Worm (Caenorhabditis elegans): Measurements from ENCODE around the gene ZK470.14.

The ZK470.14 gene

ce11 chrX:4154784-4155183 is 12.5 kb upstream of the ZK470.14 start:
- no peak for TF ChIP-seq ceh-58 (GFP tag; IDR thresholded peaks at IDR 0.05)
- no peak for TF ChIP-seq attf-5 (GFP tag; optimal IDR thresholded peaks at IDR 0.05)
- no peak for TF ChIP-seq hrde-1 (tag; optimal IDR thresholded peaks at IDR 0.05; ENCODE audit: borderline replicate concordance)
- TF ChIP-seq snpc-1.1 (tag; optimal IDR thresholded peaks at IDR 0.05; ENCODE audit: insufficient read depth), result no peak
- TF ChIP-seq K12H6.12 (tag; optimal IDR thresholded peaks at IDR 0.05), result no peak

- TF ChIP-seq cebp-1 (GFP tag; IDR thresholded peaks at IDR 0.05) (no peak), cebp-1 (tag; optimal IDR thresholded peaks at IDR 0.05) (peak; percentile 13), ceh-40 (GFP tag; IDR thresholded peaks at IDR 0.05) (no peak)
Measured at ce11 chrX:4157896-4158295, 9.4 kb upstream of the ZK470.14 start.

ce11 chrX:4159185-4159871 is 7.9 kb upstream of the ZK470.14 start:
- no peak for TF ChIP-seq cebp-1 (GFP tag; IDR thresholded peaks at IDR 0.05)
- TF ChIP-seq cebp-1 (tag; optimal IDR thresholded peaks at IDR 0.05), result peak; percentile 64
- TF ChIP-seq egl-44 (GFP tag; IDR thresholded peaks at IDR 0.05), result no peak

ce11 chrX:4159929-4160328 is 7.3 kb upstream of the ZK470.14 start:
- TF ChIP-seq lsy-27 (tag; optimal IDR thresholded peaks at IDR 0.05; ENCODE audit: borderline replicate concordance, insufficient read depth) (no peak), chd-7 (tag; optimal IDR thresholded peaks at IDR 0.05) (no peak), F37B4.10 (GFP tag; IDR thresholded peaks at IDR 0.05) (no peak), egl-18 (GFP tag; IDR thresholded peaks at IDR 0.05) (no peak), rec-8 (tag; optimal IDR thresholded peaks at IDR 0.05) (no peak), hlh-12 (tag; optimal IDR thresholded peaks at IDR 0.05) (no peak), mcd-1 (GFP tag; IDR thresholded peaks at IDR 0.05) (no peak), hlh-26 (GFP tag; conservative IDR thresholded peaks at IDR 0.05) (no peak), lin-40 (tag; optimal IDR thresholded peaks at IDR 0.05) (no peak), nhr-120 (GFP tag; IDR thresholded peaks at IDR 0.05) (no peak), die-1 (tag; optimal IDR thresholded peaks at IDR 0.05) (no peak)

- TF ChIP-seq Y95B8A.8 (GFP tag; IDR thresholded peaks at IDR 0.05), result no peak
- TF ChIP-seq pha-4 (tag; optimal IDR thresholded peaks at IDR 0.05), result no peak
- TF ChIP-seq nfya-2 (GFP tag; IDR thresholded peaks at IDR 0.05), result no peak
- no peak for TF ChIP-seq tbp1 (GFP tag; optimal IDR thresholded peaks at IDR 0.05)
Measured at ce11 chrX:4161938-4162337, 5.3 kb upstream of the ZK470.14 start.

- TF ChIP-seq mcd-1 (GFP tag; IDR thresholded peaks at IDR 0.05), result no peak
- no peak for TF ChIP-seq aptf-2 (GFP tag; conservative IDR thresholded peaks at IDR 0.05)
- no peak for TF ChIP-seq chd-7 (tag; optimal IDR thresholded peaks at IDR 0.05)
- TF ChIP-seq mxl-1 (tag; optimal IDR thresholded peaks at IDR 0.05), result no peak
- TF ChIP-seq Y56A3A.18 (GFP tag; IDR thresholded peaks at IDR 0.05), result no peak
- no peak for TF ChIP-seq unc-62 (GFP tag; optimal IDR thresholded peaks at IDR 0.05)
- no peak for TF ChIP-seq ccch-3 (GFP tag; optimal IDR thresholded peaks at IDR 0.05)
- no peak for TF ChIP-seq attf-6 (GFP tag; IDR thresholded peaks at IDR 0.05)
- TF ChIP-seq lir-1 (GFP tag; conservative IDR thresholded peaks at IDR 0.05), result no peak
- no peak for TF ChIP-seq F22D6.2 (tag; optimal IDR thresholded peaks at IDR 0.05)
- no peak for TF ChIP-seq dox-1 (GFP tag; IDR thresholded peaks at IDR 0.05)
- no peak for TF ChIP-seq T07F8.4 (tag; optimal IDR thresholded peaks at IDR 0.05)
- no peak for TF ChIP-seq nhr-120 (GFP tag; IDR thresholded peaks at IDR 0.05)
- no peak for TF ChIP-seq lag-1 (GFP tag; IDR thresholded peaks at IDR 0.05)
- no peak for TF ChIP-seq ztf-25 (GFP tag; IDR thresholded peaks at IDR 0.05)
- TF ChIP-seq lin-40 (tag; optimal IDR thresholded peaks at IDR 0.05), result no peak
- no peak for TF ChIP-seq tbp1 (GFP tag; optimal IDR thresholded peaks at IDR 0.05)
- TF ChIP-seq ets-4 (GFP tag; optimal IDR thresholded peaks at IDR 0.05), result no peak
- no peak for TF ChIP-seq Y53G8AR.9 (GFP tag; conservative IDR thresholded peaks at IDR 0.05)
Measured at ce11 chrX:4163391-4163790, 3.9 kb upstream of the ZK470.14 start, which contains the start of gene ZK470.1. Gene ZK470.1, plus strand, starts transcription at chrX:4163691.

All from whole organism, young adult.